Worm (Caenorhabditis elegans) whole organism, L4/young adult: ENCODE data around the gene zfp-2.

Source experiments
- W03F9.2 ChIP-seq: fragments of 150-350 bp; optimal IDR thresholded peaks from 2 replicates; lab custom pipeline; 2014; ENCODE audit warnings: missing biosample characterization, missing genetic modification characterization
- dao-5 ChIP-seq: sonication (generic microtip); optimal IDR thresholded peaks from 2 replicates; lab custom pipeline; 2016; ENCODE audit warnings: missing genotype, missing genetic modification characterization, moderate library complexity, missing compliant biosample characterization
- him-1 ChIP-seq: sonication (generic microtip); optimal IDR thresholded peaks from 2 replicates; lab custom pipeline; 2016; ENCODE audit warnings: missing genotype, missing genetic modification reagents, missing genetic modification characterization, missing compliant biosample characterization

zfp-2 gene

ce11 chrII:9605336-9605735, 47.9 kb downstream of the zfp-2 start, which contains the start of gene nhr-19:
TSS of gene nhr-19 (minus strand) at chrII:9605526.
- no peak for TF ChIP-seq dao-5 (tag; lab: Kevin White, UChicago)
- TF ChIP-seq W03F9.2 (tag; lab: Kevin White, UChicago): no peak
- no peak for TF ChIP-seq him-1

DNA sequence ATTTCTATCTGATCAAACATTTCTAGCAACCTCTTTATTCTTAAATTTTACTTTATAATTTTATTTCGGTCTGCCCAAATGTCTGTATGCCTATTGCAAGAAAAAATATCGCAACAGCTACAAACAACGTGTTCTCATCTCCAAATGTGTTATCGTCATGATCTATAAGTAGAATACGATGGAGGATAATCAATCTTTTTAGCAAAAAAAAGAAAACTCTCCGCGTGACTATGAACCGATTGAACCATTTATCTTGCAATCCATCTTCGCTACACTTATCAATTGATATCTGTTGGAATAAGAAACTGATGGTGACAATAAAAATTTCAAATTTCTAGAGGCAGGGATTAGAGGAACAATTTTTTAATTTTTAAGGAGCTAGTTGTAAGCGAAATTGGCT, 48.5 kb downstream of the zfp-2 start:
- TF ChIP-seq him-1 (no peak), dao-5 (tag; lab: Kevin White, UChicago) (no peak), W03F9.2 (tag; lab: Kevin White, UChicago) (no peak)

- TF ChIP-seq W03F9.2 (tag; lab: Kevin White, UChicago) (no peak), dao-5 (tag; lab: Kevin White, UChicago) (no peak), him-1 (no peak)
These were observed 49.1 kb downstream of the zfp-2 start for ce11 chrII:9606485-9607036.

ce11 chrII:9607137-9607536, 49.7 kb downstream of the zfp-2 start:
- TF ChIP-seq W03F9.2 (tag; lab: Kevin White, UChicago): no peak
- no peak for TF ChIP-seq him-1
- TF ChIP-seq dao-5 (tag; lab: Kevin White, UChicago): no peak
